Worm (Caenorhabditis elegans): ENCODE results near the gene ubxn-5.

DNA sequence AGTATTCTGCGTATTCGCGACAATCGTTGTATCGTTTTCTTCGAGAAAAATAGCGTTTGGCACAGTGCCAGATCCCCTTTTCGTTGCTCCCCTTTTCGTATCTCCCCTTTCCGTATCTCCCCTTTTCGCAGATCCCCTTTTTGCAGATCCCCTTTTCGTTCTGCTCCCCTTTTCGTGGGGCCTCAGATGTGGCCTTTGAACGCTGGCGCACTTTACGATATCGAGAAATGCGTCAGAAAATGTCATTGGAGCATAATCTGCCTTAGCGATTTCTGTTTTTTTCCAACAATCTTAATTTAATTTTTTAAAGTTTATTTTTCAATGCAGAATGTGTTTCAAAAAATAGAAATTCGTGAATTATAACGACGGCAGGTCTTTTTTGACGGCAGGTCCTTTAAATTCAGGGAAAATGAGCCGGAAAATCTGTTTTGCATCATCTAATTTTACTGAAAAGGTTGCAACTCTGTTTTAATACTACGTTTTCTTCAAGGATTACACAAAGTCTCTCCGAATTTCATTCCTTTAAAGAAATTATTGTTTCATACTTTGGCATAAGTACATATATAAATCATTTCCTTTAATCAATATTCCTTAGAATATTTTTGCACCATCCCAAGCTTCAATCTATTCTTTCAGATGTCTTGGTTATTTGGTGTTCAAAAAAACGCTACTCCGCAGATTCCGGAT is 14.2 kb upstream of the ubxn-5 start, which contains the start of gene atad-3:
- peak; percentile 95 for TF ChIP-seq flt-1 (GFP tag; IDR thresholded peaks at IDR 0.05)
- peak; percentile 96 for TF ChIP-seq klf-2 (GFP tag; conservative IDR thresholded peaks at IDR 0.05)
- TF ChIP-seq cog-1 (tag; optimal IDR thresholded peaks at IDR 0.05): peak; percentile 82

All from whole organism, midembryonic.